Worm (Caenorhabditis elegans) whole organism, L4/young adult: ENCODE data around the gene pals-38.

Experiments used
- W03F9.2 ChIP-seq: fragments of 150-350 bp; optimal IDR thresholded peaks from 2 replicates; lab custom pipeline; 2014; ENCODE audit warnings: missing biosample characterization, missing genetic modification characterization
- dao-5 ChIP-seq: sonication (generic microtip); optimal IDR thresholded peaks from 2 replicates; lab custom pipeline; 2016; ENCODE audit warnings: missing genotype, missing genetic modification characterization, moderate library complexity, missing compliant biosample characterization
- him-1 ChIP-seq: sonication (generic microtip); optimal IDR thresholded peaks from 2 replicates; lab custom pipeline; 2016; ENCODE audit warnings: missing genotype, missing genetic modification reagents, missing genetic modification characterization, missing compliant biosample characterization

- TF ChIP-seq him-1 (tag; lab: Kevin White, UChicago) (no peak), dao-5 (tag; lab: Kevin White, UChicago) (no peak), W03F9.2 (tag; lab: Kevin White, UChicago) (no peak)
These were observed 31.3 kb upstream of the pals-38 start, which contains the start of gene atn-1 for ce11 chrV:12478111-12478510.
